Worm (Caenorhabditis elegans): Measurements from ENCODE around the gene pals-33.

ce11 chrV:3702998-3703397 is 29.8 kb downstream of the pals-33 start:
- TF ChIP-seq ama-1 (optimal IDR thresholded peaks at IDR 0.05) (no peak), hmg-4 (GFP tag; optimal IDR thresholded peaks at IDR 0.05) (no peak), hmbx-1 (tag; optimal IDR thresholded peaks at IDR 0.05) (no peak), aly-1 (tag; optimal IDR thresholded peaks at IDR 0.05) (no peak), tbx-11 (GFP tag; IDR thresholded peaks at IDR 0.05) (no peak), scrt-1 (GFP tag; IDR thresholded peaks at IDR 0.05) (no peak), F13C5.2 (tag; optimal IDR thresholded peaks at IDR 0.05) (no peak), tbx-37 (GFP tag; conservative IDR thresholded peaks at IDR 0.05) (no peak), flt-1 (GFP tag; IDR thresholded peaks at IDR 0.05) (no peak)
